Fruit fly (Drosophila melanogaster): ENCODE results near the gene skd.

The skd gene

DNA sequence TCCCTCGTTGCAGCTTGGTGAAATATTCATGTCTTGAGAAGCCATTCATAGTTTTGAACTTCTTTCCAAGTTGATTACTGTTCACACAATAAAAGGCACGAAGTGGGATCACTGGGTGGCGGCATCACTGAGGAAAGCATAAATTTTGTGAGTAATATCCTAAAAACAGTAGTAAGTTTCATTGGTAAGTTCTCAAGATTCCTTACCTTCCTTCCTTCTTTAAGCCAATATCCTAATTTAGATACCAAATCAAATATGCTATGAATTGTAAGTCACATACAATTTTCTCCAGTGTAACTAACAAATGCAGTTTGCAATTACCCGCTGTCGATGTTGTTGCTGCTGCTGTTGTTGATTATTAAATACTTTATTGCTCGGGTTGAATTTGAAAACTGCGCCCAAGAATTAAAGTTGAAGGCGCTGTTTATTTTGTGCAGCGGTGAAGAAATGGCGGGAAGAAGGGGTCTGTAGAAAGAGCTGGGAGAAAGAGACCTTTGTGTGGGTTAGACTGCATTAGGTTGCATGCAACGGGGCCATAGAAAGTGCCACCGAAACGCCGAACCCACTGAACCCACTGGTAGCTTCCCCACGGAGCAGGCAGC lies 19.0 kb upstream of the skd start (continued):
- no peak for TF ChIP-seq dmrt99B (tag; optimal IDR thresholded peaks at IDR 0.05)
- TF ChIP-seq Asciz (GFP tag; optimal IDR thresholded peaks at IDR 0.05), result no peak
- TF ChIP-seq aop (GFP tag; IDR thresholded peaks at IDR 0.05), result no peak
- TF ChIP-seq CG1603 (tag; optimal IDR thresholded peaks at IDR 0.05), result peak; percentile 52
- no peak for TF ChIP-seq C15 (GFP tag; IDR thresholded peaks at IDR 0.05)
- no peak for TF ChIP-seq ATbp (GFP tag; optimal IDR thresholded peaks at IDR 0.05)
- no peak for TF ChIP-seq dati (GFP tag; IDR thresholded peaks at IDR 0.05)
- peak; percentile 28 for TF ChIP-seq CG10979 (tag; optimal IDR thresholded peaks at IDR 0.05)
- peak; percentile 85 for TF ChIP-seq sens (GFP tag)
- TF ChIP-seq CG17359 (tag; optimal IDR thresholded peaks at IDR 0.05), result peak; percentile 8
- TF ChIP-seq crc (GFP tag; optimal IDR thresholded peaks at IDR 0.05), result no peak
- TF ChIP-seq CG3726 (GFP tag; IDR thresholded peaks at IDR 0.05), result no peak
- TF ChIP-seq CG4404 (GFP tag; IDR thresholded peaks at IDR 0.05), result no peak
- TF ChIP-seq Poxn (GFP tag; IDR thresholded peaks at IDR 0.05), result no peak
- TF ChIP-seq CG6654 (GFP tag; optimal IDR thresholded peaks at IDR 0.05), result no peak
- no peak for TF ChIP-seq onecut (GFP tag; IDR thresholded peaks at IDR 0.05)
- no peak for TF ChIP-seq mirr (GFP tag; optimal IDR thresholded peaks at IDR 0.05)
- peak in 1 of 2 experiments; percentile 17 for TF ChIP-seq chif (GFP tag; optimal IDR thresholded peaks at IDR 0.05)
- TF ChIP-seq Med (GFP tag), result no peak
- TF ChIP-seq kay (GFP tag; optimal IDR thresholded peaks at IDR 0.05), result no peak
- peak; percentile 8 for TF ChIP-seq fd96Cb (tag; optimal IDR thresholded peaks at IDR 0.05)
- no peak for TF ChIP-seq Atf6 (GFP tag; IDR thresholded peaks at IDR 0.05)
- no peak for TF ChIP-seq luna (GFP tag; optimal IDR thresholded peaks at IDR 0.05)
- TF ChIP-seq CG15011 (GFP tag; optimal IDR thresholded peaks at IDR 0.05), result no peak
- TF ChIP-seq bsh (GFP tag; optimal IDR thresholded peaks at IDR 0.05), result peak in 1 of 2 experiments; percentile 56
- TF ChIP-seq CG13424 (tag; optimal IDR thresholded peaks at IDR 0.05), result no peak
- TF ChIP-seq Drgx (GFP tag; IDR thresholded peaks at IDR 0.05), result peak; percentile 39; the same call in 1 of the 2 replicates
- TF ChIP-seq ftz-f1 (GFP tag; optimal IDR thresholded peaks at IDR 0.05), result no peak
- TF ChIP-seq CG12104 (GFP tag; optimal IDR thresholded peaks at IDR 0.05), result no peak
- TF ChIP-seq mam (GFP tag; optimal IDR thresholded peaks at IDR 0.05), result no peak
- no peak for TF ChIP-seq amos (GFP tag; IDR thresholded peaks at IDR 0.05; ENCODE audit: partially characterized antibody)
- TF ChIP-seq CG32772 (GFP tag; IDR thresholded peaks at IDR 0.05), result no peak
- no peak for TF ChIP-seq nerfin-2 (GFP tag; IDR thresholded peaks at IDR 0.05; ENCODE audit: partially characterized antibody)
- no peak for TF ChIP-seq CG13624 (GFP tag; optimal IDR thresholded peaks at IDR 0.05)
- TF ChIP-seq CG8089 (GFP tag; optimal IDR thresholded peaks at IDR 0.05), result no peak
- no peak for TF ChIP-seq eyg (GFP tag; optimal IDR thresholded peaks at IDR 0.05)
- no peak for TF ChIP-seq Rx (GFP tag; IDR thresholded peaks at IDR 0.05)
- TF ChIP-seq MBD-R2 (GFP tag; IDR thresholded peaks at IDR 0.05), result no peak
- no peak for TF ChIP-seq Atf-2 (GFP tag; optimal IDR thresholded peaks at IDR 0.05)
- peak; percentile 7 for TF ChIP-seq CG14710 (tag; optimal IDR thresholded peaks at IDR 0.05)
- no peak for TF ChIP-seq Nf-YC (tag; optimal IDR thresholded peaks at IDR 0.05)
- TF ChIP-seq gcm (GFP tag; optimal IDR thresholded peaks at IDR 0.05), result no peak
- TF ChIP-seq E2f1 (GFP tag; IDR thresholded peaks at IDR 0.05), result no peak
- no peak for TF ChIP-seq sens-2 (GFP tag; IDR thresholded peaks at IDR 0.05)
